Worm (Caenorhabditis elegans): ENCODE results near the gene panl-3.

DNA sequence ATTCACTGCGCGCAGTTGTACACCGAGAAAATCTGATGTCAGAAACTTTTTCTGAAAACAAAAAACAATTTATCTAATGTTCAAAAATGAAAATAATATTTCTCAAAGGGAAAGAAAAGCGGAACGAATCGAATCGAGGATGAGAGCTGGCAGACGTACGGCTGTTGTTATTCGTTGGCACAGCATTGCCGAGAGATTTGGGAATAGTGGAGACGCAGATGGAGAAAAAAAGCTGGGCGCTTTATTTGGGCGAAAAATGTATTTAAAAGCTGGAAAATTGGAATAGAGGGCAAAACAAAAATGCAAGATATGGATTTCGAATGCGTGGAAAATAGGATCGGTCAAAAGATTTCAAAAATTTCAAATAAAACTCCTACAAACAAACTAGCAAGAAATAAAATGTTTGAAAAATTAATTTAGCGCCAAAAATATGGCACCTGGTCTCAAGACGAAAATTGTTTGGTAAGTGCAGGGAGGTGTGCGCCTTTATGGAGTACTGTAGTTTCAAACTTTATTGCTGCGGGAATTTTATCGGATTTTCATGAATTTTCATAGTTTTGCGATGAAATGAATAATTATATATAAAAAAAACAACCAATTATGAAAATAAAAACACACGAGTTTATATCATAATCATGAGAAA, 40.4 kb downstream of the panl-3 start, which contains the start of gene gpdh-2:
- no peak for TF ChIP-seq him-1 (tag; optimal IDR thresholded peaks at IDR 0.05)
- TF ChIP-seq W03F9.2 (tag; optimal IDR thresholded peaks at IDR 0.05) = no peak
- TF ChIP-seq dao-5 (tag; optimal IDR thresholded peaks at IDR 0.05) = no peak
